Fruit fly (Drosophila melanogaster): ENCODE results near the gene daed.

- TF ChIP-seq Lpt (GFP tag; optimal IDR thresholded peaks at IDR 0.05), result no peak
- no peak for TF ChIP-seq svp (GFP tag)
- TF ChIP-seq CG31627 (GFP tag; optimal IDR thresholded peaks at IDR 0.05), result peak; percentile 14
- no peak for TF ChIP-seq CG16779 (tag; optimal IDR thresholded peaks at IDR 0.05)
- no peak for TF ChIP-seq Ets96B (tag; optimal IDR thresholded peaks at IDR 0.05)
Measured at dm6 chr2L:2249578-2249977, 33.5 kb upstream of the daed start.
